In the genomic region with DNA sequence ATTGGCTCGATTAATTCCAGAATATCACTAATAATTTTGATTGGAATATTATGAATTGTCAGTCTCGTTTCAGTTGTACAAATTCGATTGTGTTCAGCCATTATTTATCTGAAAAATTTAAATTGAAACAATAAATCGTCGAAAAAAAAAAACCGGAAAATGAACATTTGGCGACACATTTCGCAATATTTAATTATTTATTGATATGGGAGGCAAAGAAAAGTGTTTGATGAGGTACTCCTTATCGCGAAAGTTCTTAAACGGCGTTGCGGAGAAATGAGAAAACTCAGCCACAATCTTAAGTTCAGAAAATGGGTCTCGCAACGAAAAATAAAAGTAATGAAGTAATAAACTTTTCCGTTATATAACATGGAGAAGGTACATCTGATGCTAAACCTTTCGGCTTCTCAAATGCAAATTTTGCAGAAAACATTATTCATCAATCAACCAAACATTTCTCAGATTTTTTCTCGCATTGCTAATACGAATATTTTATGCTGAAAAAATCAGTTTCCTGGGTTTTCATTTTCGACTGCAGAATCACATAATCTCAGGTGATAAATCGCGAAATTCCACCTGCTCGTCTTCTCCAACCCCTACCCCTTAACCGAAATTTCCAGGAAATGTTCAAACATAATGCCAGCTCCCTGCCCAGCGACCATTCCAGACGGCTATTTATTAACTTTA, we compare ENCODE assay signal across 2 worm cellular contexts.
TF ChIP-seq lines count a peak whose summit lies in the region.

T06E6.15 (minus strand) TSS at position 101 of the 687 bp plus-strand sequence.
sri-7 (plus strand) TSS at position 637 of the 687 bp plus-strand sequence.

TF ChIP-seq in whole organism, L1 larva, 84 proteins besides CTCF, POLR2A, EP300 and RAD21:
- no peak for TF ChIP-seq efl-1 (optimal IDR thresholded peaks at IDR 0.05; lab: Kevin White, UChicago)
- peak in 1 of 2 experiments; percentile 40 for TF ChIP-seq efl-1 (GFP tag; optimal IDR thresholded peaks at IDR 0.05 in 1 of 2; lab: Kevin White, UChicago)
- no peak for TF ChIP-seq ceh-82 (tag; optimal IDR thresholded peaks at IDR 0.05; lab: Kevin White, UChicago)
- TF ChIP-seq snpc-4 (tag; optimal IDR thresholded peaks at IDR 0.05; lab: Kevin White, UChicago), result no peak
- TF ChIP-seq hlh-4 (tag; optimal IDR thresholded peaks at IDR 0.05; lab: Kevin White, UChicago), result peak; percentile 89

TF ChIP-seq in whole organism, L2 larva, 48 proteins besides CTCF, POLR2A, EP300 and RAD21:
- TF ChIP-seq fos-1 (tag; optimal IDR thresholded peaks at IDR 0.05; lab: Kevin White, UChicago) (peak; percentile 33), ama-1 (optimal IDR thresholded peaks at IDR 0.05; lab: Kevin White, UChicago) (no peak)

Comparison
In these comparisons a context has a peak if more than half of its experiments do, and no peak if none do; other contexts are left out.
1. Of the 22 proteins assayed by ChIP-seq in both whole organism, L1 larva and whole organism, L2 larva: peak only in whole organism, L1 larva: none; only in whole organism, L2 larva: fos-1; in both: none; in neither: 21.